Worm (Caenorhabditis elegans): ENCODE measurements around the gene F14F7.7.

F14F7.7 gene

ce11 chrIII:13000457-13000856 is 30.2 kb upstream of the F14F7.7 start, which contains the start of gene ZK1010.8:
ZK1010.8 (minus strand) TSS chrIII:13000670.
- TF ChIP-seq mef-2 (tag; optimal IDR thresholded peaks at IDR 0.05) (no peak), ces-1 (GFP tag; optimal IDR thresholded peaks at IDR 0.05) (no peak), aha-1 (tag; optimal IDR thresholded peaks at IDR 0.05) (no peak), dsc-1 (tag; optimal IDR thresholded peaks at IDR 0.05) (no peak), efl-1 (optimal IDR thresholded peaks at IDR 0.05) (no peak), efl-1 (GFP tag; optimal IDR thresholded peaks at IDR 0.05 in 1 of 2) (no peak), ceh-90 (tag; optimal IDR thresholded peaks at IDR 0.05) (no peak), lin-13 (GFP tag; optimal IDR thresholded peaks at IDR 0.05) (no peak), zag-1 (tag; optimal IDR thresholded peaks at IDR 0.05) (no peak), nhr-12 (tag; optimal IDR thresholded peaks at IDR 0.05) (no peak), fos-1 (tag; optimal IDR thresholded peaks at IDR 0.05) (no peak)

ce11 chrIII:13002098-13002497 is 28.6 kb upstream of the F14F7.7 start, which contains the start of gene ZK1010.10:
ZK1010.10 (plus strand) TSS chrIII:13002383.
- TF ChIP-seq ama-1 (optimal IDR thresholded peaks at IDR 0.05) = no peak
- no peak for TF ChIP-seq xbp-1 (tag; optimal IDR thresholded peaks at IDR 0.05)
- no peak for TF ChIP-seq unc-62 (GFP tag; optimal IDR thresholded peaks at IDR 0.05)
- TF ChIP-seq fkh-8 (tag; optimal IDR thresholded peaks at IDR 0.05) = peak; percentile 19
- no peak for TF ChIP-seq lir-3 (tag; optimal IDR thresholded peaks at IDR 0.05; ENCODE audit: poor library complexity)
- no peak for TF ChIP-seq aha-1 (tag; optimal IDR thresholded peaks at IDR 0.05)
- no peak for TF ChIP-seq irx-1 (tag; optimal IDR thresholded peaks at IDR 0.05)
- TF ChIP-seq Y116A8C.19 (tag; optimal IDR thresholded peaks at IDR 0.05; ENCODE audit: borderline replicate concordance) = no peak
- peak; percentile 38 for TF ChIP-seq nhr-47 (tag; optimal IDR thresholded peaks at IDR 0.05)
- TF ChIP-seq efl-1 (optimal IDR thresholded peaks at IDR 0.05) = peak; percentile 62 to 78
- peak; percentile 40 to 70 for TF ChIP-seq efl-1 (GFP tag; optimal IDR thresholded peaks at IDR 0.05 in 1 of 2)
- TF ChIP-seq mdl-1 (tag; optimal IDR thresholded peaks at IDR 0.05) = peak in 1 of 2 experiments; percentile 39
- peak; percentile 49 for TF ChIP-seq jun-1 (tag; optimal IDR thresholded peaks at IDR 0.05)
- peak; percentile 75 for TF ChIP-seq nhr-85 (tag)
- TF ChIP-seq nhr-76 (tag; optimal IDR thresholded peaks at IDR 0.05) = no peak
- TF ChIP-seq zag-1 (tag; optimal IDR thresholded peaks at IDR 0.05) = no peak
- no peak for TF ChIP-seq nhr-28 (tag; optimal IDR thresholded peaks at IDR 0.05)
- TF ChIP-seq vab-15 (tag; optimal IDR thresholded peaks at IDR 0.05) = no peak
- no peak for TF ChIP-seq sptf-1 (tag; optimal IDR thresholded peaks at IDR 0.05)
- peak; percentile 23 for TF ChIP-seq tbx-2 (tag; optimal IDR thresholded peaks at IDR 0.05)
- peak in 2 of 3 experiments; percentile 15 to 45 for TF ChIP-seq dpl-1 (GFP tag; optimal IDR thresholded peaks at IDR 0.05)
- TF ChIP-seq lsy-2 (tag; optimal IDR thresholded peaks at IDR 0.05) = peak in 1 of 2 experiments; percentile 77
- peak; percentile 30 for TF ChIP-seq swsn-7 (tag; optimal IDR thresholded peaks at IDR 0.05)
- no peak for TF ChIP-seq sup-37 (GFP tag; optimal IDR thresholded peaks at IDR 0.05)
- TF ChIP-seq fos-1 (tag; optimal IDR thresholded peaks at IDR 0.05) = peak; percentile 18
- no peak for TF ChIP-seq hpl-2 (GFP tag; optimal IDR thresholded peaks at IDR 0.05)
- peak; percentile 47 to 59 for TF ChIP-seq lin-35 (GFP tag; optimal IDR thresholded peaks at IDR 0.05)
- no peak for TF ChIP-seq unc-130 (tag; optimal IDR thresholded peaks at IDR 0.05)
- peak; percentile 48 for TF ChIP-seq skn-1 (tag; optimal IDR thresholded peaks at IDR 0.05)
- TF ChIP-seq ets-5 (GFP tag; IDR thresholded peaks at IDR 0.05) = no peak
- peak; percentile 4 for TF ChIP-seq snpc-4 (tag; optimal IDR thresholded peaks at IDR 0.05)
- peak; percentile 36 for TF ChIP-seq mep-1 (tag; optimal IDR thresholded peaks at IDR 0.05)
- peak; percentile 47 for TF ChIP-seq blmp-1 (tag; optimal IDR thresholded peaks at IDR 0.05)
- TF ChIP-seq isw-1 (GFP tag; IDR thresholded peaks at IDR 0.05) = peak; percentile 18
- TF ChIP-seq lin-39 (tag; optimal IDR thresholded peaks at IDR 0.05) = no peak
- peak; percentile 13 for TF ChIP-seq nhr-77 (tag; optimal IDR thresholded peaks at IDR 0.05)
- TF ChIP-seq snu-23 (GFP tag; optimal IDR thresholded peaks at IDR 0.05) = peak; percentile 36
- TF ChIP-seq ceh-82 (tag; optimal IDR thresholded peaks at IDR 0.05) = peak in 2 of 3 experiments; percentile 55 to 67
- TF ChIP-seq unc-30 (tag; optimal IDR thresholded peaks at IDR 0.05) = no peak

Measured in whole organism, L1 larva.